Fruit fly (Drosophila melanogaster) whole organism, pupa: Measurements from ENCODE around the gene Jhbp13.

Experiments used
- CG13204 ChIP-seq: fragments of 200-800 bp; sonication (Bioruptor generic); optimal IDR thresholded peaks from 2 replicates; lab custom pipeline; 2018; ENCODE audit warnings: missing biosample characterization, mild to moderate bottlenecking, missing genetic modification characterization, moderate library complexity
- Snoo ChIP-seq: fragments of 200-800 bp; sonication (Bioruptor generic); optimal IDR thresholded peaks from 3 replicates; lab custom pipeline; 2017; ENCODE audit warnings: missing biosample characterization, mild to moderate bottlenecking, missing genetic modification characterization, inconsistent platforms

DNA sequence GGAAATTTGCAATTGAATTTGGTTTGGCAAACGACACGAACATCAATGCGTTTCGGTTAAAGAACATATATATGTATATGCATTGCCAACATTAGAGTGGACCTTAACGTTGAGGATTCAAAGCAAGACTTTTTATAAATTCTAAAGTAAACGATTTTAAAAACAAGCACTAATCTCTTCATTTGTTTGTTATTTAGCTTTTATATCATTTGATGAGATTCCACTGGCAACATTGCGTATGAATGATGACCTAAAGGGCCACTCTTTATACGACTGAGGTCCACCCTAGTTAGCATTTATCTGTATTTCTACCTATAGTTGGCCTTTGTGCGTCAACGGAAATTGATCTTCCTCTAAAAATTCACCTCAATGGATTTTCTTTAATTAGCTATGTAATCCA, 18.9 kb downstream of the Jhbp13 start:
- TF ChIP-seq CG13204 (GFP tag; lab: Kevin White, UChicago) (no peak), Snoo (tag; lab: Kevin White, UChicago) (no peak)
